Fruit fly (Drosophila melanogaster) whole organism, prepupa: ENCODE results near the gene Nup58.

Experiments used
- CG16779 ChIP-seq: fragments of 200-800 bp; sonication (Bioruptor generic); optimal IDR thresholded peaks from 3 replicates; lab custom pipeline; 2017; ENCODE audit warnings: missing biosample characterization, mild to moderate bottlenecking, missing genetic modification characterization
- CG4318 ChIP-seq: fragments of 200-800 bp; sonication (Bioruptor generic); optimal IDR thresholded peaks from 3 replicates; lab custom pipeline; 2017; ENCODE audit warnings: missing biosample characterization, mild to moderate bottlenecking, missing genetic modification characterization
- CG6808 ChIP-seq: fragments of 200-800 bp; sonication (Bioruptor generic); optimal IDR thresholded peaks from 3 replicates; lab custom pipeline; 2017; ENCODE audit warnings: missing biosample characterization, missing genetic modification characterization, mild to moderate bottlenecking, moderate library complexity, missing genetic modification reagents
- Eip93F ChIP-seq: fragments of 200-800 bp; sonication (Bioruptor generic); optimal IDR thresholded peaks from 2 replicates; lab custom pipeline; 2016; ENCODE audit warnings: missing biosample characterization, mild to moderate bottlenecking, missing genetic modification characterization
- Lpt ChIP-seq: fragments of 200-800 bp; sonication (Bioruptor generic); optimal IDR thresholded peaks from 3 replicates; lab custom pipeline; 2016; ENCODE audit warnings: missing biosample characterization, missing genetic modification characterization
- OdsH ChIP-seq: fragments of 200-800 bp; sonication (Bioruptor generic); optimal IDR thresholded peaks from 3 replicates; lab custom pipeline; 2016; ENCODE audit warnings: missing biosample characterization, missing genetic modification characterization
- Sox102F ChIP-seq: fragments of 200-800 bp; sonication (Bioruptor generic); optimal IDR thresholded peaks from 2 replicates; lab custom pipeline; 2016; ENCODE audit warnings: missing biosample characterization, mild to moderate bottlenecking, missing genetic modification characterization
- Sox14 ChIP-seq: fragments of 200-800 bp; sonication (Bioruptor generic); optimal IDR thresholded peaks from 3 replicates; lab custom pipeline; 2016; ENCODE audit warnings: missing biosample characterization, missing genetic modification characterization
- dac ChIP-seq: fragments of 200-800 bp; sonication (Bioruptor generic); optimal IDR thresholded peaks from 2 replicates; lab custom pipeline; 2017; ENCODE audit warnings: missing biosample characterization, mild to moderate bottlenecking, missing genetic modification characterization
- eg ChIP-seq: fragments of 200-800 bp; sonication (Bioruptor generic); IDR thresholded peaks from 3 replicates; pipeline ENCODE4 v1.3.6; 2022; ENCODE audit warnings: missing biosample characterization, missing genetic modification characterization
- esn ChIP-seq: fragments of 200-800 bp; sonication (Bioruptor generic); optimal IDR thresholded peaks from 2 replicates; lab custom pipeline; 2016; ENCODE audit warnings: missing biosample characterization, mild to moderate bottlenecking, missing genetic modification characterization, moderate library complexity
- lz ChIP-seq: fragments of 200-800 bp; sonication (Bioruptor generic); optimal IDR thresholded peaks from 3 replicates; lab custom pipeline; 2016; ENCODE audit warnings: missing biosample characterization, missing genetic modification characterization
- spab ChIP-seq: fragments of 200-800 bp; sonication (Bioruptor generic); optimal IDR thresholded peaks from 2 replicates; lab custom pipeline; 2017; ENCODE audit warnings: missing biosample characterization, mild to moderate bottlenecking, missing genetic modification characterization, missing genetic modification reagents
- ss ChIP-seq, 2 experiments: fragments of 200-800 bp; sonication (Bioruptor generic); optimal IDR thresholded peaks; 2 replicates in 1 of 2; 3 replicates in 1 of 2; lab custom pipeline; 2017 to 2018; ENCODE audit warnings: mild to moderate bottlenecking in 2 of 2, missing biosample characterization in 2 of 2, missing genetic modification characterization in 2 of 2, moderate library complexity in 1 of 2

DNA sequence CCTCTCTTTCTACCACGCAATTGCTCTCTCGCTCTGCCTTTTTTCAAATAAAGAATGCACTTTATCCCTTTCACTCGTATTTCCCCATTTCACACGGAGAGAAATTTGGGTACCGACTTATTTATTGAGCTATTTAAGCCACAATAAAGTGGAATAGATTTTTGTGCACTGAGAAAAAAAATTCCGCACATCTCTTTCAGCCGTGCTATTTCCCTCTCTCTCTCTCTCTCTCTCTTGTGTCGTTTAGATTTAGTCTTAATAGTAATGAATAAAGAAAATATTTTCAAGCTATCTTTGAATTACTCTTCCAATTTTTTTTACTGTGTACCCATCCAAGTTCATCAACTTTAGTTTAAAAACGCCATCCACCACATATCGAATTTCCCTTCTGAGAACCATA is 21.2 kb upstream of the Nup58 start:
- TF ChIP-seq CG6808 (GFP tag; lab: Kevin White, UChicago) (peak; percentile 40), esn (GFP tag; lab: Kevin White, UChicago) (peak; percentile 82), spab (peak; percentile 32), eg (GFP tag; lab: Robert Waterston, UW) (peak; percentile 80), OdsH (peak; percentile 79), CG4318 (GFP tag; lab: Kevin White, UChicago) (peak; percentile 59), ss (GFP tag; optimal IDR thresholded peaks at IDR 0.05; lab: Kevin White, UChicago) (peak in 1 of 2 experiments; percentile 50), lz (GFP tag; lab: Kevin White, UChicago) (peak; percentile 77), CG16779 (no peak), Eip93F (GFP tag; lab: Kevin White, UChicago) (no peak), Lpt (GFP tag; lab: Kevin White, UChicago) (peak; percentile 68), Sox14 (GFP tag; lab: Kevin White, UChicago) (peak; percentile 78), Sox102F (GFP tag; lab: Kevin White, UChicago) (peak; percentile 64), dac (peak; percentile 22)
